Fruit fly (Drosophila melanogaster): ENCODE measurements around the gene Ctl2.
A peak's percentile ranks its signal among the peaks of the same experiment; 100 is the strongest.

Gene Ctl2

dm6 chr3R:29088938-29089661 lies 34.1 kb upstream of the Ctl2 start (continued):
- TF ChIP-seq Dek (tag; optimal IDR thresholded peaks at IDR 0.05) (peak; percentile 44), BEAF-32 (GFP tag; optimal IDR thresholded peaks at IDR 0.05) (no peak), CG1024 (GFP tag; IDR thresholded peaks at IDR 0.05) (no peak), ase (GFP tag; IDR thresholded peaks at IDR 0.05) (peak; percentile 37; the same call in 1 of the 3 replicates), ems (GFP tag; optimal IDR thresholded peaks at IDR 0.05) (peak; percentile 76), pb (GFP tag; optimal IDR thresholded peaks at IDR 0.05) (no peak), p53 (GFP tag; optimal IDR thresholded peaks at IDR 0.05) (no peak), pan (optimal IDR thresholded peaks at IDR 0.05) (no peak), pan (GFP tag; optimal IDR thresholded peaks at IDR 0.05 in 1 of 2, IDR thresholded peaks at IDR 0.05 in 1 of 2) (peak in 1 of 2 experiments; percentile 68), CG1233 (GFP tag; optimal IDR thresholded peaks at IDR 0.05) (peak; percentile 57), CG3163 (GFP tag; optimal IDR thresholded peaks at IDR 0.05) (peak; percentile 24), CG9609 (GFP tag; optimal IDR thresholded peaks at IDR 0.05) (no peak), shn (GFP tag; optimal IDR thresholded peaks at IDR 0.05) (peak; percentile 52), CG3847 (GFP tag; IDR thresholded peaks at IDR 0.05) (peak; percentile 57), fd102C (GFP tag; optimal IDR thresholded peaks at IDR 0.05) (no peak), sisA (GFP tag; IDR thresholded peaks at IDR 0.05) (peak; percentile 71), kay (GFP tag; optimal IDR thresholded peaks at IDR 0.05) (no peak), CG11456 (GFP tag; IDR thresholded peaks at IDR 0.05) (0 out of 3 replicates have a peak, but pooled peaks have one; percentile 48), Blimp-1 (GFP tag; optimal IDR thresholded peaks at IDR 0.05) (peak; percentile 79), CG10267 (tag; optimal IDR thresholded peaks at IDR 0.05) (peak; percentile 66), CG17328 (GFP tag; IDR thresholded peaks at IDR 0.05) (peak; percentile 51; the same call in 1 of the 2 replicates), Hey (tag; optimal IDR thresholded peaks at IDR 0.05) (no peak), CG11695 (GFP tag; IDR thresholded peaks at IDR 0.05) (peak; percentile 75; the same call in 2 of the 3 replicates), unpg (GFP tag; optimal IDR thresholded peaks at IDR 0.05) (peak; percentile 82), gsb (GFP tag; IDR thresholded peaks at IDR 0.05) (no peak), wor (GFP tag; IDR thresholded peaks at IDR 0.05) (peak; percentile 47), Nf-YC (tag; optimal IDR thresholded peaks at IDR 0.05) (peak; percentile 20), CG18262 (tag; optimal IDR thresholded peaks at IDR 0.05) (peak; percentile 87), lmd (GFP tag; IDR thresholded peaks at IDR 0.05) (peak; percentile 77), pita (GFP tag; optimal IDR thresholded peaks at IDR 0.05) (no peak), CG14710 (tag; optimal IDR thresholded peaks at IDR 0.05) (peak; percentile 74), CG13624 (GFP tag; optimal IDR thresholded peaks at IDR 0.05) (peak; percentile 31), CG17385 (GFP tag; optimal IDR thresholded peaks at IDR 0.05) (peak; percentile 55), Sox100B (GFP tag; optimal IDR thresholded peaks at IDR 0.05) (peak; percentile 78), knrl (GFP tag; IDR thresholded peaks at IDR 0.05; ENCODE audit: partially characterized antibody) (no peak), CG10147 (GFP tag; optimal IDR thresholded peaks at IDR 0.05) (peak; percentile 64), Chrac-16 (GFP tag; optimal IDR thresholded peaks at IDR 0.05) (peak; percentile 53), CoRest (tag; optimal IDR thresholded peaks at IDR 0.05) (peak; percentile 74), gfzf (GFP tag; optimal IDR thresholded peaks at IDR 0.05) (no peak), CG9727 (GFP tag; optimal IDR thresholded peaks at IDR 0.05) (peak; percentile 76), D19B (GFP tag; optimal IDR thresholded peaks at IDR 0.05) (peak; percentile 13), Sox102F (GFP tag; optimal IDR thresholded peaks at IDR 0.05) (peak; percentile 84), dpn (GFP tag; optimal IDR thresholded peaks at IDR 0.05) (peak; percentile 61 to 63), trh (GFP tag; optimal IDR thresholded peaks at IDR 0.05) (peak; percentile 8), crc (GFP tag; optimal IDR thresholded peaks at IDR 0.05) (peak; percentile 20), Ada2b (GFP tag; IDR thresholded peaks at IDR 0.05) (peak; percentile 27; the same call in 1 of the 2 replicates), Kr (GFP tag; optimal IDR thresholded peaks at IDR 0.05) (no peak), sd (tag; optimal IDR thresholded peaks at IDR 0.05) (peak; percentile 58), dmrt99B (tag; optimal IDR thresholded peaks at IDR 0.05) (peak; percentile 88)
